Worm (Caenorhabditis elegans) whole organism, late embryonic: ENCODE data around the gene fbxb-45.

Source experiments
- K02D7.2 ChIP-seq: sonication (generic microtip); optimal IDR thresholded peaks from 2 replicates; lab custom pipeline; 2017; ENCODE audit warnings: mild to moderate bottlenecking, missing genetic modification characterization, missing compliant biosample characterization
- ama-1 ChIP-seq: fragments of 150-350 bp; optimal IDR thresholded peaks from 2 replicates; lab custom pipeline; 2014
- ceh-34 ChIP-seq: sonication (generic microtip); optimal IDR thresholded peaks from 2 replicates; lab custom pipeline; 2016; ENCODE audit warnings: mild to moderate bottlenecking, missing genetic modification characterization, missing compliant biosample characterization
- che-1 ChIP-seq: sonication (generic microtip); optimal IDR thresholded peaks from 2 replicates; lab custom pipeline; 2016; ENCODE audit warnings: mild to moderate bottlenecking, missing genetic modification characterization, missing compliant biosample characterization
- dve-1 ChIP-seq: sonication (generic microtip); optimal IDR thresholded peaks from 2 replicates; lab custom pipeline; 2017; ENCODE audit warnings: antibody characterized with exemption, mild to moderate bottlenecking, missing genetic modification characterization, missing compliant biosample characterization
- fkh-10 ChIP-seq: fragments of 150-350 bp; optimal IDR thresholded peaks from 2 replicates; lab custom pipeline; 2014; ENCODE audit warnings: missing biosample characterization, missing genetic modification reagents, missing genetic modification characterization
- gmeb-2 ChIP-seq: sonication (generic microtip); optimal IDR thresholded peaks from 2 replicates; lab custom pipeline; 2016; ENCODE audit warnings: missing genetic modification characterization, inconsistent platforms, missing compliant biosample characterization
- hlh-15 ChIP-seq: sonication (generic microtip); optimal IDR thresholded peaks from 2 replicates; lab custom pipeline; 2016; ENCODE audit warnings: missing genetic modification characterization, missing compliant biosample characterization
- lin-11 ChIP-seq: fragments of 200-800 bp; sonication (Bioruptor generic); optimal IDR thresholded peaks from 2 replicates; lab custom pipeline; 2018; ENCODE audit warnings: mild to moderate bottlenecking, missing genetic modification characterization, missing compliant biosample characterization
- nfya-1 ChIP-seq: sonication (generic microtip); optimal IDR thresholded peaks from 2 replicates; lab custom pipeline; 2017; ENCODE audit warnings: missing genetic modification characterization, mild to moderate bottlenecking, missing compliant biosample characterization, antibody characterized with exemption, moderate library complexity
- pag-3 ChIP-seq: sonication (generic microtip); optimal IDR thresholded peaks from 2 replicates; lab custom pipeline; 2016; ENCODE audit warnings: missing compliant biosample characterization, missing genetic modification characterization, borderline replicate concordance
- sox-4 ChIP-seq: sonication (generic microtip); optimal IDR thresholded peaks from 2 replicates; lab custom pipeline; 2017; ENCODE audit warnings: mild to moderate bottlenecking, missing genetic modification characterization, inconsistent platforms, missing compliant biosample characterization

DNA sequence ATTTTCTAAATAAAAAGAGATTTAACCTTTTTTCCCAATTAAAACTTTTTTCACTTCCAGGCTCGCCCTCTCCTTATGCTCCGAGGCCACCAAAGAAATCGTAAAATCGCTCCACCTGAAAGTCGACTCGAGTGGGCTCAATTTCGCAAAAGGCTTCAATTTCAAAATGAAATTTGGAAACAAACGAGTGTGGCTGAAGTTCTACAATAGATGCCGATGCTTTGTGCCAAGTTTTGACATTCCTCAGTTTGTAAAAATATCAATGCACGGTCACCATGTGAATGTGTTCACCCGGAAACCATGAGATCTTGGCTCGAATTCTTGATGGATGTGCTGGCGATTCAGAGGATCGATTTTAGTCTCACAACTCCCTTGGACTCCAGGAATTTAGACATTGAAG is 17.2 kb downstream of the fbxb-45 start, which contains the start of gene M01D1.12:
- TF ChIP-seq fkh-10 (GFP tag; lab: Kevin White, UChicago) (no peak), pag-3 (tag; lab: Kevin White, UChicago) (no peak), sox-4 (no peak), ceh-34 (tag; lab: Kevin White, UChicago) (no peak), lin-11 (no peak), ama-1 (lab: Kevin White, UChicago) (no peak), che-1 (tag; lab: Kevin White, UChicago) (no peak), nfya-1 (no peak), K02D7.2 (tag; lab: Kevin White, UChicago) (no peak), hlh-15 (tag; lab: Kevin White, UChicago) (no peak), gmeb-2 (tag; lab: Kevin White, UChicago) (no peak), dve-1 (tag; lab: Kevin White, UChicago) (no peak)
